Fruit fly (Drosophila melanogaster): ENCODE results near the gene Sry-delta.

The Sry-delta gene

DNA sequence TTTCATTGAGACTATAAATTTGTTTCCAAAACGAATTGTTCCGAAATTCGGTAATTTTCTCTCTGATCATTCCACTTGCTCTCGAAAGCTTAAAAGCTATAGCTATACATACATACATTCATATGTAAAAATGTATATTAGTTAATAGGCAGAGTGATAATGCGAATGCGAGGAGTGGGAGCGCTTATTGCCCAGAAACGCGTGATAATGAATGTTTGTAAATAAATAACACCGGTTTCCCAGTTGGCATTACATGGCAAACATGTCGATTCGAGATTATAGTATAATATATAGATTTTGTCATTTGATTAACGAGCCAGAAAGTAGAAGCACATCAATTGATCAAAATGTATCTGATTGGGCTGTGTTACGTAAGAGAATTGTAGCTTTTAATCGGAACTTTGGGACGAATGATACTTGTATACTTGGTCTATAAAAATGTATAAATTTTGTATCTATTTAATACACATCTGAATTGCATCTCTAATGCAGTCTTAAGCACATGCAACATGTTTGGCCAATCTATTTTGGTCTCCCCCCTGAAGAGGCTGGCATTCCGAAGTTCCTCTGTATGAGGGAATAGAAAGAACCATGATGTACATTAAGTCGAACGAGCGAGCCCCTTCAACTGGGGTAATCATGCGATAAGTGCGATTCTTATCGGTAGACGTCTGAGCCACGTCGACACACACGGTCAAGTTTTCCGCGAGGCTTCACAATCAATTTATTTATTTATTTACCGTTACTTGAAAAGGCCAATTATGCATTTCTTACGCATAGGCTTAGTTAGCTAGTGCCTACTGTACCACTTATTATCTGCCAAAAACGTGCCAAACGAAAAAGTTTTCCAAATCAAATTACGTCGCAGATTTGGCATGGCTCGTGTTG is 30.3 kb upstream of the Sry-delta start (continued):
- TF ChIP-seq Eip93F (GFP tag; optimal IDR thresholded peaks at IDR 0.05) (no peak), CG34406 (GFP tag; optimal IDR thresholded peaks at IDR 0.05) (no peak), fd59A (GFP tag; optimal IDR thresholded peaks at IDR 0.05) (no peak), dac (GFP tag; optimal IDR thresholded peaks at IDR 0.05) (no peak), lz (GFP tag; optimal IDR thresholded peaks at IDR 0.05) (no peak), eg (GFP tag; IDR thresholded peaks at IDR 0.05) (peak; percentile 62), CG3919 (GFP tag; optimal IDR thresholded peaks at IDR 0.05) (no peak), topi (GFP tag; optimal IDR thresholded peaks at IDR 0.05) (no peak), spab (GFP tag; optimal IDR thresholded peaks at IDR 0.05) (no peak), Sox14 (GFP tag; optimal IDR thresholded peaks at IDR 0.05) (peak; percentile 27), CG11294 (GFP tag; IDR thresholded peaks at IDR 0.05) (peak; percentile 34; the same call in 1 of the 2 replicates), CG6163 (GFP tag; IDR thresholded peaks at IDR 0.05) (peak; percentile 59), achi (GFP tag; optimal IDR thresholded peaks at IDR 0.05) (peak; percentile 32), ss (GFP tag; optimal IDR thresholded peaks at IDR 0.05) (no peak), fd85E (GFP tag; optimal IDR thresholded peaks at IDR 0.05) (no peak), CG8119 (GFP tag; IDR thresholded peaks at IDR 0.05) (peak; percentile 46; the same call in 1 of the 3 replicates), CG3032 (tag; optimal IDR thresholded peaks at IDR 0.05) (no peak), acj6 (GFP tag; optimal IDR thresholded peaks at IDR 0.05) (no peak), OdsH (GFP tag; optimal IDR thresholded peaks at IDR 0.05) (peak; percentile 25), Hr4 (GFP tag; optimal IDR thresholded peaks at IDR 0.05) (peak; percentile 55), CG31627 (GFP tag; optimal IDR thresholded peaks at IDR 0.05) (peak; percentile 17), CG15336 (GFP tag; IDR thresholded peaks at IDR 0.05) (peak; percentile 64), CG10631 (GFP tag; optimal IDR thresholded peaks at IDR 0.05) (no peak), Hr38 (GFP tag; optimal IDR thresholded peaks at IDR 0.05) (no peak)

DNA sequence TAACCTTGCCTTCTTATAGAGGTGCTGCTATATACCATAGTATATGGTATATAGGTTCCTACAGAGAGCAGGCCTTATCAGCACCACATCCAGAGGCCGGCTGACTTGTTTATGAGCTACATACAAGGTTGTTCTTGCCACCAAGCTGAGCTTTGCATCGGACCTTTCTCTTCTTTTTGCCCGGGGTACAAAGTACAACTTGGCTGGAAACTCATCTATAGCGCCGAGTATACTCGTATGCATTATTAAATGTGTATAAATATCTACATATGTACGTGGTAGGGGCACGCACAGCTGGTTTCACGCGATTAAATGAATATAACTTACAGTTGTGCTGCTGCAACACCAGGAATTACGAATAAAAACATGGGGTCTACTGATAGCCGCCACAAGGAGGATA is 29.2 kb upstream of the Sry-delta start:
- peak; percentile 71 for TF ChIP-seq Eip78C (GFP tag)
- peak; percentile 7 for TF ChIP-seq Met (GFP tag; optimal IDR thresholded peaks at IDR 0.05)
- peak; percentile 18 for TF ChIP-seq CG8319 (GFP tag; optimal IDR thresholded peaks at IDR 0.05)
- TF ChIP-seq CG6163 (GFP tag; IDR thresholded peaks at IDR 0.05), result no peak; the same call in 2 of the 3 replicates
- TF ChIP-seq eg (GFP tag; IDR thresholded peaks at IDR 0.05), result no peak
- TF ChIP-seq Ets21C (GFP tag; optimal IDR thresholded peaks at IDR 0.05), result no peak
- peak; percentile 49 for TF ChIP-seq CG1621 (tag; optimal IDR thresholded peaks at IDR 0.05)
- no peak for TF ChIP-seq Eip75B (GFP tag; optimal IDR thresholded peaks at IDR 0.05)
- TF ChIP-seq CG34406 (GFP tag; optimal IDR thresholded peaks at IDR 0.05), result no peak
- TF ChIP-seq spab (GFP tag; optimal IDR thresholded peaks at IDR 0.05), result peak; percentile 77
- no peak for TF ChIP-seq cyc (GFP tag; optimal IDR thresholded peaks at IDR 0.05)
- TF ChIP-seq Hr38 (GFP tag; optimal IDR thresholded peaks at IDR 0.05), result no peak
- peak; percentile 77 for TF ChIP-seq svp (GFP tag)
- peak in 1 of 2 experiments; percentile 16 for TF ChIP-seq salr (GFP tag; optimal IDR thresholded peaks at IDR 0.05)
- TF ChIP-seq Eip93F (GFP tag; optimal IDR thresholded peaks at IDR 0.05), result peak; percentile 2
- peak; percentile 16 for TF ChIP-seq Lpt (GFP tag; optimal IDR thresholded peaks at IDR 0.05)
- no peak for TF ChIP-seq Smox (GFP tag; optimal IDR thresholded peaks at IDR 0.05)
- TF ChIP-seq fkh (GFP tag; optimal IDR thresholded peaks at IDR 0.05), result no peak
- TF ChIP-seq OdsH (GFP tag; optimal IDR thresholded peaks at IDR 0.05), result no peak
- peak; percentile 75 for TF ChIP-seq CG16779 (tag; optimal IDR thresholded peaks at IDR 0.05)
- peak; percentile 18 for TF ChIP-seq achi (GFP tag; optimal IDR thresholded peaks at IDR 0.05)
- peak; percentile 40; the same call in 1 of the 2 replicates for TF ChIP-seq CG15336 (GFP tag; IDR thresholded peaks at IDR 0.05)
- TF ChIP-seq ss (GFP tag; optimal IDR thresholded peaks at IDR 0.05), result peak; percentile 88 to 90
- TF ChIP-seq Hr4 (GFP tag; optimal IDR thresholded peaks at IDR 0.05), result no peak
- TF ChIP-seq Blimp-1 (GFP tag; optimal IDR thresholded peaks at IDR 0.05), result peak; percentile 5
- TF ChIP-seq Sox15 (GFP tag; optimal IDR thresholded peaks at IDR 0.05), result no peak
- no peak for TF ChIP-seq fd59A (GFP tag; optimal IDR thresholded peaks at IDR 0.05)
- no peak for TF ChIP-seq CG31627 (GFP tag; optimal IDR thresholded peaks at IDR 0.05)
- TF ChIP-seq CG6276 (GFP tag; optimal IDR thresholded peaks at IDR 0.05), result peak; percentile 86
- TF ChIP-seq CG7368 (GFP tag; optimal IDR thresholded peaks at IDR 0.05), result no peak
- TF ChIP-seq lz (GFP tag; optimal IDR thresholded peaks at IDR 0.05), result no peak
- no peak for TF ChIP-seq fd85E (GFP tag; optimal IDR thresholded peaks at IDR 0.05)
- TF ChIP-seq dsx (GFP tag; optimal IDR thresholded peaks at IDR 0.05; ENCODE audit: poor library complexity, severe bottlenecking), result peak; percentile 72
- peak; percentile 47; the same call in 2 of the 3 replicates for TF ChIP-seq CG8119 (GFP tag; IDR thresholded peaks at IDR 0.05)
- TF ChIP-seq CG10669 (GFP tag; optimal IDR thresholded peaks at IDR 0.05), result peak; percentile 67
- no peak for TF ChIP-seq CG11902 (GFP tag; optimal IDR thresholded peaks at IDR 0.05)
- TF ChIP-seq Ets96B (tag; optimal IDR thresholded peaks at IDR 0.05), result peak; percentile 46
- TF ChIP-seq CG9139 (GFP tag; optimal IDR thresholded peaks at IDR 0.05), result peak; percentile 93

All from whole organism, prepupa.